Worm (Caenorhabditis elegans) whole organism, L4 larva: ENCODE measurements around the gene E02H1.1.

Experiments
- ZK337.2 ChIP-seq: fragments of 200-800 bp; sonication (Bioruptor generic); IDR thresholded peaks from 2 replicates; pipeline ENCODE4 v1.3.6; 2022; ENCODE audit warnings: missing genetic modification reagents, missing genetic modification characterization, missing compliant biosample characterization
- aly-2 ChIP-seq: sonication (generic microtip); optimal IDR thresholded peaks from 2 replicates; lab custom pipeline; 2018; ENCODE audit warnings: missing biosample characterization, missing genetic modification characterization
- ama-1 ChIP-seq: fragments of 150-350 bp; optimal IDR thresholded peaks from 2 replicates; lab custom pipeline; 2014; ENCODE audit warnings: inconsistent platforms, mixed read lengths
- arid-1 ChIP-seq: fragments of 200-800 bp; sonication (Bioruptor generic); conservative IDR thresholded peaks from 2 replicates; pipeline ENCODE4 v1.3.6; 2022; ENCODE audit warnings: missing genetic modification reagents, missing genetic modification characterization, missing compliant biosample characterization
- fos-1 ChIP-seq: fragments of 150-350 bp; optimal IDR thresholded peaks from 2 replicates; lab custom pipeline; 2014; ENCODE audit warnings: missing biosample characterization, missing genetic modification characterization
- lin-38 ChIP-seq: fragments of 200-800 bp; sonication (Bioruptor generic); IDR thresholded peaks from 2 replicates; pipeline ENCODE4 v1.3.6; 2022; ENCODE audit warnings: missing genetic modification reagents, missing genetic modification characterization, missing compliant biosample characterization
- nhr-237 ChIP-seq: sonication (generic microtip); optimal IDR thresholded peaks from 2 replicates; lab custom pipeline; 2017; ENCODE audit warnings: missing biosample characterization, missing genetic modification characterization
- nhr-76 ChIP-seq: fragments of 150-350 bp; optimal IDR thresholded peaks from 2 replicates; lab custom pipeline; 2014; ENCODE audit warnings: missing biosample characterization, missing genetic modification characterization
- rbr-2 ChIP-seq: sonication (generic microtip); optimal IDR thresholded peaks from 2 replicates; lab custom pipeline; 2016; ENCODE audit warnings: missing genotype, missing genetic modification characterization, missing compliant biosample characterization
- unc-39 ChIP-seq: sonication (generic microtip); optimal IDR thresholded peaks from 2 replicates; lab custom pipeline; 2017; ENCODE audit warnings: missing biosample characterization, missing genetic modification characterization
- ztf-11 ChIP-seq: fragments of 150-350 bp; optimal IDR thresholded peaks from 2 replicates; lab custom pipeline; 2014; ENCODE audit warnings: missing biosample characterization, missing genetic modification characterization

ce11 chrII:9553179-9553578, 37.8 kb downstream of the E02H1.1 start, which contains the start of gene F35H8.1:
- TF ChIP-seq nhr-76 (tag; lab: Kevin White, UChicago) (no peak), aly-2 (no peak), ama-1 (lab: Kevin White, UChicago) (no peak), unc-39 (tag; lab: Kevin White, UChicago) (no peak), fos-1 (no peak), lin-38 (GFP tag; lab: Robert Waterston, UW) (no peak), nhr-237 (tag; lab: Kevin White, UChicago) (no peak), rbr-2 (tag; lab: Kevin White, UChicago) (no peak), ztf-11 (tag; lab: Kevin White, UChicago) (no peak), arid-1 (GFP tag; lab: Robert Waterston, UW) (no peak), ZK337.2 (GFP tag; lab: Robert Waterston, UW) (no peak)
